Worm (Caenorhabditis elegans) whole organism, young adult: ENCODE measurements around the gene T07A9.12.

Experiments
- B0261.1 ChIP-seq: sonication (generic microtip); optimal IDR thresholded peaks from 2 replicates; lab custom pipeline; 2016; ENCODE audit warnings: mild to moderate bottlenecking, missing genetic modification characterization, moderate library complexity, missing compliant biosample characterization
- C17E4.6 ChIP-seq: fragments of 200-800 bp; sonication (Bioruptor generic); IDR thresholded peaks from 2 replicates; pipeline ENCODE4 v1.3.6; 2022; ENCODE audit warnings: missing genetic modification reagents, missing genetic modification characterization, missing compliant biosample characterization
- D2030.7 ChIP-seq: fragments of 200-800 bp; sonication (Bioruptor generic); IDR thresholded peaks from 2 replicates; pipeline ENCODE4 v1.3.6; 2022; ENCODE audit warnings: missing genetic modification reagents, missing genetic modification characterization, missing compliant biosample characterization
- F37B4.10 ChIP-seq: fragments of 200-800 bp; sonication (Bioruptor generic); IDR thresholded peaks from 2 replicates; pipeline ENCODE4 v1.3.6; 2022; ENCODE audit warnings: missing genetic modification characterization, missing compliant biosample characterization
- F49E8.2 ChIP-seq: sonication (generic microtip); optimal IDR thresholded peaks from 3 replicates; lab custom pipeline; 2017; ENCODE audit warnings: missing genetic modification characterization, mild to moderate bottlenecking, missing compliant biosample characterization, antibody characterized with exemption, moderate library complexity; ENCODE audit not compliant: insufficient read depth
- K11D2.4 ChIP-seq: fragments of 200-800 bp; sonication (Bioruptor generic); IDR thresholded peaks from 2 replicates; pipeline ENCODE4 v1.3.6; 2022; ENCODE audit warnings: missing genetic modification reagents, missing genetic modification characterization, missing compliant biosample characterization
- T26A5.8 ChIP-seq: sonication (generic microtip); optimal IDR thresholded peaks from 2 replicates; lab custom pipeline; 2016; ENCODE audit warnings: missing genetic modification characterization, missing compliant biosample characterization
- Y53F4B.3 ChIP-seq: fragments of 200-800 bp; sonication (Bioruptor generic); IDR thresholded peaks from 2 replicates; pipeline ENCODE4 v1.3.6; 2022; ENCODE audit warnings: missing genetic modification reagents, missing genetic modification characterization, missing compliant biosample characterization
- Y67H2A.10 ChIP-seq: fragments of 200-800 bp; sonication (Bioruptor generic); conservative IDR thresholded peaks from 2 replicates; pipeline ENCODE4 v1.3.6; 2022; ENCODE audit warnings: missing genetic modification reagents, missing genetic modification characterization, missing compliant biosample characterization
- atf-7 ChIP-seq: sonication (generic microtip); optimal IDR thresholded peaks from 2 replicates; lab custom pipeline; 2017; ENCODE audit warnings: mild to moderate bottlenecking, missing genetic modification characterization, missing compliant biosample characterization
- bed-1 ChIP-seq: fragments of 200-800 bp; sonication (Bioruptor generic); IDR thresholded peaks from 2 replicates; pipeline ENCODE4 v1.3.6; 2022; ENCODE audit warnings: missing genetic modification reagents, missing genetic modification characterization, missing compliant biosample characterization
- bed-2 ChIP-seq: fragments of 200-800 bp; sonication (Bioruptor generic); IDR thresholded peaks from 2 replicates; pipeline ENCODE4 v1.3.6; 2022; ENCODE audit warnings: missing genetic modification reagents, missing genetic modification characterization, missing compliant biosample characterization
- cebp-1 ChIP-seq, 2 experiments: fragments of 200-800 bp in 1 of 2; sonication (Bioruptor generic) in 1 of 2; sonication (generic microtip) in 1 of 2; IDR thresholded peaks in 1 of 2; optimal IDR thresholded peaks in 1 of 2; 2 replicates each; pipeline versions ENCODE4 v1.3.6 to Lab custom; 2017 to 2022; ENCODE audit warnings: missing compliant biosample characterization in 2 of 2, missing genetic modification characterization in 2 of 2, mild to moderate bottlenecking in 1 of 2, missing genetic modification reagents in 1 of 2, moderate library complexity in 1 of 2
- cebp-2 ChIP-seq: fragments of 200-800 bp; sonication (Bioruptor generic); IDR thresholded peaks from 2 replicates; pipeline ENCODE4 v1.3.6; 2022; ENCODE audit warnings: missing genetic modification characterization, missing compliant biosample characterization
- ceh-58 ChIP-seq: fragments of 200-800 bp; sonication (Bioruptor generic); IDR thresholded peaks from 2 replicates; pipeline ENCODE4 v1.3.6; 2022; ENCODE audit warnings: missing genetic modification characterization, missing compliant biosample characterization
- chd-7 ChIP-seq: sonication (generic microtip); optimal IDR thresholded peaks from 2 replicates; lab custom pipeline; 2016; ENCODE audit warnings: mild to moderate bottlenecking, missing genetic modification characterization, moderate library complexity, missing compliant biosample characterization
- die-1 ChIP-seq: sonication (generic microtip); optimal IDR thresholded peaks from 2 replicates; lab custom pipeline; 2016; ENCODE audit warnings: missing genotype, mild to moderate bottlenecking, missing genetic modification characterization, missing compliant biosample characterization
- dpff-1 ChIP-seq: sonication (generic microtip); optimal IDR thresholded peaks from 2 replicates; lab custom pipeline; 2017; ENCODE audit warnings: mild to moderate bottlenecking, missing genetic modification characterization, missing compliant biosample characterization
- efl-1 ChIP-seq: fragments of 150-350 bp; optimal IDR thresholded peaks from 2 replicates; lab custom pipeline; 2014; ENCODE audit warnings: missing biosample characterization, missing genetic modification reagents, missing genetic modification characterization
- egrh-3 ChIP-seq: fragments of 200-800 bp; sonication (Bioruptor generic); IDR thresholded peaks from 2 replicates; pipeline ENCODE4 v1.3.6; 2022; ENCODE audit warnings: missing genetic modification reagents, missing genetic modification characterization, missing compliant biosample characterization
- ekl-4 ChIP-seq: fragments of 200-800 bp; sonication (Bioruptor generic); IDR thresholded peaks from 2 replicates; pipeline ENCODE4 v1.3.6; 2022; ENCODE audit warnings: missing genetic modification reagents, missing genetic modification characterization, missing compliant biosample characterization
- ets-4 ChIP-seq: fragments of 200-800 bp; sonication (Bioruptor generic); optimal IDR thresholded peaks from 2 replicates; lab custom pipeline; 2018; ENCODE audit warnings: mild to moderate bottlenecking, missing genetic modification characterization, missing compliant biosample characterization
- fkh-3 ChIP-seq: sonication (generic microtip); optimal IDR thresholded peaks from 2 replicates; lab custom pipeline; 2016; ENCODE audit warnings: mild to moderate bottlenecking, missing genetic modification characterization, missing compliant biosample characterization
- gei-17 ChIP-seq: fragments of 200-800 bp; sonication (Bioruptor generic); optimal IDR thresholded peaks from 2 replicates; lab custom pipeline; 2018; ENCODE audit warnings: mild to moderate bottlenecking, missing genetic modification characterization, missing compliant biosample characterization
- hlh-26 ChIP-seq: fragments of 200-800 bp; sonication (Bioruptor generic); conservative IDR thresholded peaks from 2 replicates; pipeline ENCODE4 v1.3.6; 2022; ENCODE audit warnings: missing genetic modification reagents, missing genetic modification characterization, missing compliant biosample characterization
- hmg-1.2 ChIP-seq: fragments of 200-800 bp; sonication (Bioruptor generic); IDR thresholded peaks from 2 replicates; pipeline ENCODE4 v1.3.6; 2022; ENCODE audit warnings: missing genetic modification reagents, missing genetic modification characterization, missing compliant biosample characterization
- hmg-20 ChIP-seq: fragments of 200-800 bp; sonication (Bioruptor generic); IDR thresholded peaks from 2 replicates; pipeline ENCODE4 v1.3.6; 2022; ENCODE audit warnings: missing genetic modification reagents, missing genetic modification characterization, missing compliant biosample characterization
- lag-1 ChIP-seq: fragments of 200-800 bp; sonication (Bioruptor generic); IDR thresholded peaks from 2 replicates; pipeline ENCODE4 v1.3.6; 2022; ENCODE audit warnings: missing genetic modification reagents, missing genetic modification characterization, missing compliant biosample characterization
- let-607 ChIP-seq, 2 experiments: fragments of 200-800 bp in 1 of 2; sonication (Bioruptor generic) in 1 of 2; sonication (generic microtip) in 1 of 2; optimal IDR thresholded peaks; 2 replicates each; lab custom pipeline; 2016 to 2018; ENCODE audit warnings: mild to moderate bottlenecking in 2 of 2, missing compliant biosample characterization in 2 of 2, missing genetic modification characterization in 2 of 2, moderate library complexity in 2 of 2, missing genotype in 1 of 2
- lin-26 ChIP-seq: fragments of 200-800 bp; sonication (Bioruptor generic); IDR thresholded peaks from 2 replicates; pipeline ENCODE4 v1.3.6; 2022; ENCODE audit warnings: missing genetic modification reagents, missing genetic modification characterization, missing compliant biosample characterization
- lin-40 ChIP-seq: sonication (generic microtip); optimal IDR thresholded peaks from 2 replicates; lab custom pipeline; 2016; ENCODE audit warnings: missing genetic modification characterization, mild to moderate bottlenecking, missing compliant biosample characterization, missing genotype, missing genetic modification reagents
- madf-3 ChIP-seq: fragments of 200-800 bp; sonication (Bioruptor generic); IDR thresholded peaks from 2 replicates; pipeline ENCODE4 v1.3.6; 2022; ENCODE audit warnings: missing genetic modification reagents, missing genetic modification characterization, missing compliant biosample characterization
- madf-8 ChIP-seq: fragments of 200-800 bp; sonication (Bioruptor generic); conservative IDR thresholded peaks from 2 replicates; pipeline ENCODE4 v1.3.6; 2022; ENCODE audit warnings: missing genetic modification reagents, missing genetic modification characterization, missing compliant biosample characterization
- mes-4 ChIP-seq: sonication (generic microtip); optimal IDR thresholded peaks from 2 replicates; lab custom pipeline; 2016; ENCODE audit warnings: missing genotype, missing genetic modification characterization, missing compliant biosample characterization
- nhr-179 ChIP-seq: sonication (generic microtip); optimal IDR thresholded peaks from 2 replicates; lab custom pipeline; 2016; ENCODE audit warnings: mild to moderate bottlenecking, missing genetic modification characterization, missing compliant biosample characterization
- nhr-27 ChIP-seq: fragments of 200-800 bp; sonication (Bioruptor generic); optimal IDR thresholded peaks from 2 replicates; lab custom pipeline; 2018; ENCODE audit warnings: mild to moderate bottlenecking, missing genetic modification characterization, moderate library complexity, missing compliant biosample characterization
- nhr-90 ChIP-seq: sonication (generic microtip); optimal IDR thresholded peaks from 2 replicates; lab custom pipeline; 2016; ENCODE audit warnings: missing genotype, mild to moderate bottlenecking, missing genetic modification characterization, missing compliant biosample characterization
- rec-8 ChIP-seq, 2 experiments: sonication (generic microtip); optimal IDR thresholded peaks; 2 replicates each; lab custom pipeline; 2016; ENCODE audit warnings: mild to moderate bottlenecking in 2 of 2, missing genetic modification characterization in 2 of 2, missing genetic modification reagents in 2 of 2, missing genotype in 2 of 2, missing biosample characterization in 1 of 2, missing compliant biosample characterization in 1 of 2, moderate library complexity in 1 of 2
- rpc-1 ChIP-seq, 2 experiments: fragments of 150-350 bp in 1 of 2; sonication (generic microtip) in 1 of 2; optimal IDR thresholded peaks; 2 replicates each; lab custom pipeline; 2014 to 2018; ENCODE audit warnings: missing biosample characterization in 1 of 2, missing genetic modification characterization in 1 of 2, missing genetic modification reagents in 1 of 2, missing genotype in 1 of 2
- snpc-1.1 ChIP-seq: sonication (generic microtip); optimal IDR thresholded peaks from 2 replicates; lab custom pipeline; 2017; ENCODE audit warnings: missing genetic modification characterization, mild to moderate bottlenecking, missing compliant biosample characterization, antibody characterized with exemption, moderate library complexity, missing genotype, missing genetic modification reagents; ENCODE audit not compliant: insufficient read depth
- snpc-4 ChIP-seq, 5 experiments: fragments of 150-350 bp in 1 of 5; sonication (generic microtip) in 4 of 5; optimal IDR thresholded peaks; 2 replicates each; lab custom pipeline; 2014 to 2018; ENCODE audit warnings: missing genetic modification characterization in 5 of 5, missing biosample characterization in 3 of 5, antibody characterized with exemption in 2 of 5, mild to moderate bottlenecking in 2 of 5, missing compliant biosample characterization in 2 of 5, missing genotype in 2 of 5, moderate library complexity in 2 of 5, missing genetic modification reagents in 1 of 5
- somi-1 ChIP-seq: fragments of 200-800 bp; sonication (Bioruptor generic); optimal IDR thresholded peaks from 2 replicates; lab custom pipeline; 2018; ENCODE audit warnings: mild to moderate bottlenecking, missing genetic modification characterization, missing compliant biosample characterization
- tbp1 ChIP-seq: fragments of 200-800 bp; sonication (Bioruptor generic); optimal IDR thresholded peaks from 2 replicates; lab custom pipeline; 2018; ENCODE audit warnings: mild to moderate bottlenecking, missing genetic modification characterization, missing compliant biosample characterization
- tbx-9 ChIP-seq: sonication (generic microtip); optimal IDR thresholded peaks from 2 replicates; lab custom pipeline; 2016; ENCODE audit warnings: borderline replicate concordance, missing genetic modification characterization, inconsistent platforms, missing compliant biosample characterization
- ztf-22 ChIP-seq: fragments of 200-800 bp; sonication (Bioruptor generic); optimal IDR thresholded peaks from 2 replicates; lab custom pipeline; 2018; ENCODE audit warnings: mild to moderate bottlenecking, missing genetic modification characterization, moderate library complexity, missing compliant biosample characterization
- ztf-26 ChIP-seq: sonication (generic microtip); optimal IDR thresholded peaks from 2 replicates; lab custom pipeline; 2017; ENCODE audit warnings: missing genetic modification characterization, missing compliant biosample characterization
- ztf-28 ChIP-seq: fragments of 200-800 bp; sonication (Bioruptor generic); IDR thresholded peaks from 2 replicates; pipeline ENCODE4 v1.3.6; 2022; ENCODE audit warnings: missing genetic modification reagents, missing genetic modification characterization, missing compliant biosample characterization

T07A9.12 gene

ce11 chrIV:419674-420073 is 9.0 kb downstream of the T07A9.12 start, which contains the start of gene eri-1 (continued):
- TF ChIP-seq snpc-4 (GFP tag; optimal IDR thresholded peaks at IDR 0.05; lab: Kevin White, UChicago): no peak
- no peak for TF ChIP-seq snpc-4 (tag; optimal IDR thresholded peaks at IDR 0.05; lab: Kevin White, UChicago)
- no peak for TF ChIP-seq nhr-90
- no peak for TF ChIP-seq ztf-28 (GFP tag; lab: Robert Waterston, UW)
- no peak for TF ChIP-seq K11D2.4 (GFP tag; lab: Robert Waterston, UW)
- TF ChIP-seq cebp-2 (GFP tag; lab: Robert Waterston, UW): no peak
- no peak for TF ChIP-seq Y67H2A.10 (GFP tag; lab: Robert Waterston, UW)
- no peak for TF ChIP-seq chd-7
- TF ChIP-seq bed-1 (GFP tag; lab: Robert Waterston, UW): no peak
- no peak for TF ChIP-seq madf-8 (GFP tag; lab: Robert Waterston, UW)
- no peak; the same call in 1 of the 2 replicates for TF ChIP-seq cebp-1 (GFP tag; IDR thresholded peaks at IDR 0.05; lab: Robert Waterston, UW)
- peak; percentile 25 for TF ChIP-seq cebp-1 (tag; optimal IDR thresholded peaks at IDR 0.05; lab: Kevin White, UChicago)
- TF ChIP-seq dpff-1: no peak
- TF ChIP-seq Y53F4B.3 (GFP tag; lab: Robert Waterston, UW): no peak
- TF ChIP-seq T26A5.8 (tag; lab: Kevin White, UChicago): peak; percentile 7
- TF ChIP-seq egrh-3 (GFP tag; lab: Robert Waterston, UW): no peak
- TF ChIP-seq hmg-1.2: no peak
- TF ChIP-seq somi-1 (GFP tag; lab: Kevin White, UChicago): no peak
- no peak for TF ChIP-seq efl-1 (GFP tag; lab: Kevin White, UChicago)
- TF ChIP-seq atf-7 (tag; lab: Kevin White, UChicago): peak; percentile 28
- peak; percentile 42 for TF ChIP-seq tbx-9
- TF ChIP-seq let-607 (tag; optimal IDR thresholded peaks at IDR 0.05; lab: Kevin White, UChicago): no peak
- peak; percentile 54; the same call in 1 of the 2 replicates for TF ChIP-seq ekl-4
- TF ChIP-seq die-1 (tag; lab: Kevin White, UChicago): no peak
- no peak for TF ChIP-seq F37B4.10 (GFP tag; lab: Robert Waterston, UW)
- TF ChIP-seq lin-40 (tag; lab: Kevin White, UChicago): no peak
- no peak for TF ChIP-seq ztf-26 (tag; lab: Kevin White, UChicago)
- no peak for TF ChIP-seq ztf-22
- TF ChIP-seq nhr-27 (tag; lab: Kevin White, UChicago): no peak
- no peak for TF ChIP-seq C17E4.6 (GFP tag; lab: Robert Waterston, UW)
- TF ChIP-seq fkh-3: no peak
- no peak for TF ChIP-seq gei-17 (GFP tag; lab: Kevin White, UChicago)
- peak; percentile 77; the same call in 1 of the 2 replicates for TF ChIP-seq madf-3 (GFP tag; lab: Robert Waterston, UW)
- TF ChIP-seq bed-2 (GFP tag; lab: Robert Waterston, UW): no peak
- TF ChIP-seq hlh-26 (GFP tag; lab: Robert Waterston, UW): no peak
- no peak for TF ChIP-seq hmg-20 (GFP tag; lab: Robert Waterston, UW)
- TF ChIP-seq lag-1 (GFP tag; lab: Robert Waterston, UW): no peak
- no peak for TF ChIP-seq lin-26 (GFP tag; lab: Robert Waterston, UW)
- no peak for TF ChIP-seq rec-8 (tag; optimal IDR thresholded peaks at IDR 0.05; lab: Kevin White, UChicago)
- TF ChIP-seq D2030.7 (GFP tag; lab: Robert Waterston, UW): 0 out of 2 replicates have a peak, but pooled peaks have one; percentile 32
- TF ChIP-seq ceh-58 (GFP tag; lab: Robert Waterston, UW): no peak
- no peak for TF ChIP-seq tbp1 (GFP tag; lab: Kevin White, UChicago)
- no peak for TF ChIP-seq ets-4 (GFP tag; lab: Kevin White, UChicago)
- TF ChIP-seq F49E8.2: no peak
- no peak for TF ChIP-seq nhr-179 (tag; lab: Kevin White, UChicago)
- no peak for TF ChIP-seq rpc-1 (optimal IDR thresholded peaks at IDR 0.05; lab: Kevin White, UChicago)
- no peak for TF ChIP-seq rpc-1 (tag; optimal IDR thresholded peaks at IDR 0.05; lab: Kevin White, UChicago)
- TF ChIP-seq snpc-1.1 (tag; lab: Kevin White, UChicago): no peak
- TF ChIP-seq mes-4 (tag; lab: Kevin White, UChicago): no peak
- no peak for TF ChIP-seq B0261.1 (tag; lab: Kevin White, UChicago)
